Worm (Caenorhabditis elegans) whole organism, midembryonic: ENCODE results near the gene Y57A10B.7.

Experiments used
- T22C8.4 ChIP-seq: fragments of 200-800 bp; sonication (Bioruptor generic); IDR thresholded peaks from 2 replicates; pipeline ENCODE4 v1.3.6; 2022; ENCODE audit warnings: missing genetic modification characterization, missing compliant biosample characterization
- flt-1 ChIP-seq: fragments of 200-800 bp; sonication (Bioruptor generic); IDR thresholded peaks from 2 replicates; pipeline ENCODE4 v1.3.6; 2022; ENCODE audit warnings: missing genetic modification characterization, missing compliant biosample characterization
- klf-2 ChIP-seq: fragments of 200-800 bp; sonication (Bioruptor generic); conservative IDR thresholded peaks from 2 replicates; pipeline ENCODE4 v1.3.6; 2022; ENCODE audit warnings: missing genetic modification reagents, missing genetic modification characterization, missing compliant biosample characterization
- med-1 ChIP-seq: sonication (generic microtip); optimal IDR thresholded peaks from 2 replicates; lab custom pipeline; 2017; ENCODE audit warnings: missing genetic modification characterization, mild to moderate bottlenecking, missing compliant biosample characterization, antibody characterized with exemption, missing genetic modification reagents; ENCODE audit not compliant: insufficient read depth
- ref-1 ChIP-seq: fragments of 200-800 bp; sonication (Bioruptor generic); conservative IDR thresholded peaks from 2 replicates; pipeline ENCODE4 v1.3.6; 2022; ENCODE audit warnings: missing genetic modification reagents, missing genetic modification characterization, missing compliant biosample characterization
- tab-1 ChIP-seq: fragments of 200-800 bp; sonication (Bioruptor generic); IDR thresholded peaks from 2 replicates; pipeline ENCODE4 v1.3.6; 2022; ENCODE audit warnings: missing genetic modification characterization, missing compliant biosample characterization
- ztf-29 ChIP-seq: fragments of 200-800 bp; sonication (Bioruptor generic); IDR thresholded peaks from 2 replicates; pipeline ENCODE4 v1.3.6; 2022; ENCODE audit warnings: missing genetic modification reagents, missing genetic modification characterization, missing compliant biosample characterization

ce11 chrII:12389783-12390182 is 3.8 kb downstream of the Y57A10B.7 start, which contains the start of gene Y57A10B.6:
- TF ChIP-seq flt-1 (no peak), T22C8.4 (GFP tag; lab: Robert Waterston, UW) (no peak), tab-1 (GFP tag; lab: Robert Waterston, UW) (no peak), klf-2 (GFP tag; lab: Robert Waterston, UW) (no peak), ref-1 (GFP tag; lab: Robert Waterston, UW) (no peak), med-1 (no peak), ztf-29 (GFP tag; lab: Robert Waterston, UW) (no peak)
